Worm (Caenorhabditis elegans): ENCODE measurements around the gene sri-69.

DNA sequence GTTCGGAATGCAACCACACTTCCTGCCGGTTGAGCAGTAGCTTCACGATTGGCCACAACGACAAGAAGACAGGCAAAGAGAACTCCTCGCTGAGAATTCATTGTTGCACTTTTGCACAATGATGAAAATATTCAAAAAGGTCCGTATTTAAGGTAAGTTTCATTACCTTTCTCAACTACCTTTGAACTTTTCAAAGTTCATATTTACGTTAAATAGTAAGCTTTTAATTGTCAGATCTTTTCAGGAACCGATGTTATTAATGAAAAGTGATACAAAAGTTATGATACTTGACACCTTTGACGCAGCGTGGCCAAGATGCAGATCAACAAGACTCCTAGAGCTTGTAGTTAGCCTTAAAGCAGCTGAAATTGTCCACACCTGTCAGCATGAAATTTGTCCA, 13.2 kb upstream of the sri-69 start, which contains the start of gene F49H6.12:
- TF ChIP-seq dao-5 (tag; optimal IDR thresholded peaks at IDR 0.05) (no peak), him-1 (tag; optimal IDR thresholded peaks at IDR 0.05) (no peak), W03F9.2 (tag; optimal IDR thresholded peaks at IDR 0.05) (no peak)

All from whole organism, L4/young adult.